Worm (Caenorhabditis elegans) whole organism, L1 larva: ENCODE measurements around the gene btb-12.
A peak's percentile ranks its signal among the peaks of the same experiment; 100 is the strongest.
"Not testable (repeated sequence)": the region's sequence is repeated elsewhere in the genome, so short reads cannot be mapped to it uniquely, and the experiment has no call there.

Experiments
- C16A3.4 ChIP-seq: fragments of 150-350 bp; optimal IDR thresholded peaks from 2 replicates; lab custom pipeline; 2014; ENCODE audit warnings: missing biosample characterization, missing genetic modification characterization
- C34B4.2 ChIP-seq: sonication (generic microtip); optimal IDR thresholded peaks from 2 replicates; lab custom pipeline; 2017; ENCODE audit warnings: mild to moderate bottlenecking, missing genetic modification characterization, missing compliant biosample characterization
- F16B12.6 ChIP-seq: fragments of 150-350 bp; optimal IDR thresholded peaks from 2 replicates; lab custom pipeline; 2014; ENCODE audit warnings: missing biosample characterization, missing genetic modification characterization
- aha-1 ChIP-seq: fragments of 150-350 bp; optimal IDR thresholded peaks from 2 replicates; lab custom pipeline; 2014; ENCODE audit warnings: missing biosample characterization, missing genetic modification characterization
- ceh-90 ChIP-seq: sonication (generic microtip); optimal IDR thresholded peaks from 2 replicates; lab custom pipeline; 2016; ENCODE audit warnings: missing genetic modification characterization, missing compliant biosample characterization
- dpl-1 ChIP-seq, 3 experiments: fragments of 150-350 bp in 2 of 3; sonication (generic microtip) in 1 of 3; optimal IDR thresholded peaks; 2 replicates each; lab custom pipeline; 2014 to 2017; ENCODE audit warnings: missing biosample characterization in 3 of 3, missing genetic modification characterization in 3 of 3, missing genetic modification reagents in 3 of 3
- efl-1 ChIP-seq, 4 experiments: fragments of 150-350 bp; optimal IDR thresholded peaks in 3 of 4; peaks in 1 of 4; 1 replicate in 1 of 4; 2 replicates in 3 of 4; lab custom pipeline; 2014; ENCODE audit warnings: missing biosample characterization in 2 of 4, missing genetic modification characterization in 2 of 4, missing genetic modification reagents in 2 of 4
- efl-3 ChIP-seq: fragments of 200-800 bp; sonication (Bioruptor generic); optimal IDR thresholded peaks from 2 replicates; lab custom pipeline; 2018; ENCODE audit warnings: mild to moderate bottlenecking, missing genetic modification characterization, missing compliant biosample characterization
- egl-13 ChIP-seq: sonication (generic microtip); optimal IDR thresholded peaks from 2 replicates; lab custom pipeline; 2016; ENCODE audit warnings: missing genotype, missing genetic modification reagents, missing genetic modification characterization, missing compliant biosample characterization
- elt-2 ChIP-seq: sonication (generic microtip); optimal IDR thresholded peaks from 2 replicates; lab custom pipeline; 2016; ENCODE audit warnings: missing genetic modification characterization, mild to moderate bottlenecking, inconsistent platforms, missing compliant biosample characterization, missing genetic modification reagents
- fkh-8 ChIP-seq: sonication (generic microtip); optimal IDR thresholded peaks from 2 replicates; lab custom pipeline; 2016; ENCODE audit warnings: mild to moderate bottlenecking, missing genetic modification characterization, missing compliant biosample characterization
- irx-1 ChIP-seq: sonication (generic microtip); optimal IDR thresholded peaks from 2 replicates; lab custom pipeline; 2016; ENCODE audit warnings: missing genetic modification characterization, missing compliant biosample characterization
- isw-1 ChIP-seq: fragments of 200-800 bp; sonication (Bioruptor generic); IDR thresholded peaks from 2 replicates; pipeline ENCODE4 v1.3.6; 2022; ENCODE audit warnings: missing genetic modification characterization, missing compliant biosample characterization
- jun-1 ChIP-seq: fragments of 150-350 bp; optimal IDR thresholded peaks from 2 replicates; lab custom pipeline; 2014; ENCODE audit warnings: missing biosample characterization, missing genetic modification reagents, missing genetic modification characterization
- lin-14 ChIP-seq: fragments of 200-800 bp; sonication (Bioruptor generic); optimal IDR thresholded peaks from 2 replicates; lab custom pipeline; 2018; ENCODE audit warnings: mild to moderate bottlenecking, missing genetic modification characterization, moderate library complexity, missing compliant biosample characterization
- lin-39 ChIP-seq: fragments of 150-350 bp; optimal IDR thresholded peaks from 2 replicates; lab custom pipeline; 2014; ENCODE audit warnings: missing biosample characterization, missing genetic modification reagents, missing genetic modification characterization
- lir-3 ChIP-seq: sonication (generic microtip); optimal IDR thresholded peaks from 2 replicates; lab custom pipeline; 2016; ENCODE audit warnings: mild to moderate bottlenecking, missing genetic modification characterization, moderate library complexity, missing compliant biosample characterization; ENCODE audit not compliant: poor library complexity
- lsy-2 ChIP-seq, 2 experiments: fragments of 150-350 bp; optimal IDR thresholded peaks; 2 replicates each; lab custom pipeline; 2014; ENCODE audit warnings: missing biosample characterization in 2 of 2, missing genetic modification characterization in 2 of 2
- nhr-11 ChIP-seq: fragments of 150-350 bp; optimal IDR thresholded peaks from 2 replicates; lab custom pipeline; 2014; ENCODE audit warnings: missing biosample characterization, missing genetic modification characterization
- nhr-76 ChIP-seq: sonication (generic microtip); optimal IDR thresholded peaks from 2 replicates; lab custom pipeline; 2017; ENCODE audit warnings: missing biosample characterization, missing genetic modification characterization
- nhr-85 ChIP-seq: sonication (generic microtip); peaks from one replicate; lab custom pipeline; 2016; ENCODE audit warnings: missing genetic modification characterization, inconsistent platforms, missing compliant biosample characterization
- pqm-1 ChIP-seq: sonication (generic microtip); optimal IDR thresholded peaks from 3 replicates; lab custom pipeline; 2017; ENCODE audit warnings: missing biosample characterization, missing genetic modification characterization
- skn-1 ChIP-seq: fragments of 150-350 bp; optimal IDR thresholded peaks from 2 replicates; lab custom pipeline; 2014; ENCODE audit warnings: missing biosample characterization, missing genetic modification characterization
- sup-37 ChIP-seq: fragments of 200-800 bp; sonication (Bioruptor generic); optimal IDR thresholded peaks from 2 replicates; lab custom pipeline; 2018; ENCODE audit warnings: mild to moderate bottlenecking, missing genetic modification characterization, missing compliant biosample characterization
- tlp-1 ChIP-seq: fragments of 150-350 bp; optimal IDR thresholded peaks from 2 replicates; lab custom pipeline; 2014; ENCODE audit warnings: missing biosample characterization, missing genetic modification characterization
- xbp-1 ChIP-seq: sonication (generic microtip); optimal IDR thresholded peaks from 2 replicates; lab custom pipeline; 2016; ENCODE audit warnings: missing genetic modification characterization, missing compliant biosample characterization
- zag-1 ChIP-seq: fragments of 150-350 bp; optimal IDR thresholded peaks from 2 replicates; lab custom pipeline; 2014; ENCODE audit warnings: missing biosample characterization, missing genetic modification characterization
- ztf-4 ChIP-seq: fragments of 150-350 bp; optimal IDR thresholded peaks from 2 replicates; lab custom pipeline; 2014; ENCODE audit warnings: missing biosample characterization, missing genetic modification characterization

The btb-12 gene

ce11 chrII:1624572-1624971, 30.4 kb upstream of the btb-12 start, which contains the start of gene fbxa-160:
TSS of gene fbxa-160 (minus strand) at chrII:1624672.
- TF ChIP-seq nhr-11 (tag; lab: Kevin White, UChicago) (no peak), lsy-2 (tag; optimal IDR thresholded peaks at IDR 0.05; lab: Kevin White, UChicago) (no peak), ceh-90 (tag; lab: Kevin White, UChicago) (no peak), C16A3.4 (tag; lab: Kevin White, UChicago) (no peak), jun-1 (tag; lab: Kevin White, UChicago) (no peak), tlp-1 (tag; lab: Kevin White, UChicago) (no peak), zag-1 (tag; lab: Kevin White, UChicago) (no peak), fkh-8 (tag; lab: Kevin White, UChicago) (no peak)

- no peak for TF ChIP-seq efl-1 (optimal IDR thresholded peaks at IDR 0.05; lab: Kevin White, UChicago)
- TF ChIP-seq efl-1 (GFP tag; optimal IDR thresholded peaks at IDR 0.05 in 1 of 2; lab: Kevin White, UChicago) = peak in 1 of 2 experiments; percentile 84
- no peak for TF ChIP-seq nhr-85
Observed at ce11 chrII:1625666-1626065, 29.4 kb upstream of the btb-12 start, which contains the start of gene C08E3.14. TSS of gene C08E3.14 (plus strand) at chrII:1625966.

- TF ChIP-seq lsy-2 (tag; optimal IDR thresholded peaks at IDR 0.05; lab: Kevin White, UChicago) = peak in 1 of 2 experiments; percentile 6
- TF ChIP-seq, all 84 proteins: peak for 1; not testable (repeated sequence) for 83
Observed at ce11 chrII:1627783-1628182, 27.2 kb upstream of the btb-12 start, which contains the start of gene C08E3.15. TSS of gene C08E3.15 (minus strand) at chrII:1627883.

DNA sequence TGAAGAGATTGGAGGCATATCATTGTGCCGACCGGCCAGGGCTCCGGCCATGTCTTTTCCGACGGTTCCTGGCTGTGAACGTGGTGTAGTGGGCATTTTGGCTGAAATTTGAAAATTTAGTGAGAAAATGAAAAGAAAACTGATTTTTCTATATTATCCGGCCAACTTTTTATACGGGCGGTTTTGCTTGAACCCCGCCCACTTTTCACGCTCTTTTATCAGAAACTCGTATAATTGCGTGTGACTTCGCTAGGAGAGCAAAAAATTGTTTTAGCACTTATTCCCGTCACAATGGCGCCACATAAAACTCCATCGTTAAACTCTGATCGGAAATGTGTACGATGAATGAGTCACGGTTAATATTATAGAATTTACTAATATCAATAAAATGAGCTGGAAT, 22.8 kb upstream of the btb-12 start, which contains the start of gene C08E3.13:
Gene C08E3.13 (minus strand): TSS at position 101 of the 400 bp plus-strand sequence.
- not testable (repeated sequence) for TF ChIP-seq F16B12.6 (tag; lab: Kevin White, UChicago); isw-1 (GFP tag; lab: Robert Waterston, UW); egl-13 (tag; lab: Kevin White, UChicago)
- TF ChIP-seq, all 84 proteins: peak for 0; not testable (repeated sequence) for 84

ce11 chrII:1633490-1633889, 21.5 kb upstream of the btb-12 start, which contains the start of gene C08E3.1:
TSS of gene C08E3.1 (plus strand) at chrII:1633790.
- not testable (repeated sequence) for TF ChIP-seq irx-1; dpl-1 (GFP tag; optimal IDR thresholded peaks at IDR 0.05; lab: Kevin White, UChicago); C34B4.2
- TF ChIP-seq, all 84 proteins: peak for 0; not testable (repeated sequence) for 84

ce11 chrII:1635969-1636368, 19.0 kb upstream of the btb-12 start:
- TF ChIP-seq lin-39 (tag; lab: Kevin White, UChicago) = no peak
- TF ChIP-seq skn-1 (tag; lab: Kevin White, UChicago) = no peak
- no peak for TF ChIP-seq lin-14 (GFP tag; lab: Kevin White, UChicago)
- TF ChIP-seq pqm-1 (tag; lab: Kevin White, UChicago) = no peak
- peak; percentile 15 for TF ChIP-seq jun-1 (tag; lab: Kevin White, UChicago)
- no peak for TF ChIP-seq nhr-76
- TF ChIP-seq elt-2 (tag; lab: Kevin White, UChicago) = peak; percentile 90
- TF ChIP-seq sup-37 (GFP tag; lab: Kevin White, UChicago) = no peak
- TF ChIP-seq, all 84 proteins: peak for 2

DNA sequence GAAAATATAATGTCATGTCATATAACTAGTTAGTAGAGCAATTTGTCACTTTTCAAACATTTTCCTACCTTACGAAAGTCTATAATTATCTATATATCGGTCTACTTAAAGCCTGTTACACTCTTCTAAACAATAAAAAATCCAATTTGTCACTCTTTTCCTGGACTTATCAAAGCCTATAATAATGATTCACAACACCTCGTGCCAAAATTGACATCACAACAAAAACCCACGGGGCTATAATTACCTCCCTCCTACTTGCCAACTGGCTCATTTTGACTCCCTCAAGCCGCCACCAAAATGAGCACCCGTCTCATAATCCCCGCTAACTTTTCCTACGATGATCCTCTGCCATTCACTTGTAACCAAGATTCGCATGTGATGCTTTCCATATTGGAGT, 18.6 kb upstream of the btb-12 start, which contains the start of gene srg-20:
Gene srg-20 (plus strand): TSS at position 301 of the 400 bp plus-strand sequence.
- not testable (repeated sequence) for TF ChIP-seq efl-3; lir-3; ztf-4 (tag; lab: Kevin White, UChicago)

ce11 chrII:1640496-1640895, 14.5 kb upstream of the btb-12 start, which contains the start of gene srh-72:
TSS of gene srh-72 (minus strand) at chrII:1640596.
- TF ChIP-seq aha-1 (tag; lab: Kevin White, UChicago) = no peak
- TF ChIP-seq xbp-1 (tag; lab: Kevin White, UChicago) = no peak
- peak; percentile 62 for TF ChIP-seq fkh-8 (tag; lab: Kevin White, UChicago)
- no peak for TF ChIP-seq lin-14 (GFP tag; lab: Kevin White, UChicago)
